Worm (Caenorhabditis elegans): ENCODE measurements around the gene unc-60.

The unc-60 gene

DNA sequence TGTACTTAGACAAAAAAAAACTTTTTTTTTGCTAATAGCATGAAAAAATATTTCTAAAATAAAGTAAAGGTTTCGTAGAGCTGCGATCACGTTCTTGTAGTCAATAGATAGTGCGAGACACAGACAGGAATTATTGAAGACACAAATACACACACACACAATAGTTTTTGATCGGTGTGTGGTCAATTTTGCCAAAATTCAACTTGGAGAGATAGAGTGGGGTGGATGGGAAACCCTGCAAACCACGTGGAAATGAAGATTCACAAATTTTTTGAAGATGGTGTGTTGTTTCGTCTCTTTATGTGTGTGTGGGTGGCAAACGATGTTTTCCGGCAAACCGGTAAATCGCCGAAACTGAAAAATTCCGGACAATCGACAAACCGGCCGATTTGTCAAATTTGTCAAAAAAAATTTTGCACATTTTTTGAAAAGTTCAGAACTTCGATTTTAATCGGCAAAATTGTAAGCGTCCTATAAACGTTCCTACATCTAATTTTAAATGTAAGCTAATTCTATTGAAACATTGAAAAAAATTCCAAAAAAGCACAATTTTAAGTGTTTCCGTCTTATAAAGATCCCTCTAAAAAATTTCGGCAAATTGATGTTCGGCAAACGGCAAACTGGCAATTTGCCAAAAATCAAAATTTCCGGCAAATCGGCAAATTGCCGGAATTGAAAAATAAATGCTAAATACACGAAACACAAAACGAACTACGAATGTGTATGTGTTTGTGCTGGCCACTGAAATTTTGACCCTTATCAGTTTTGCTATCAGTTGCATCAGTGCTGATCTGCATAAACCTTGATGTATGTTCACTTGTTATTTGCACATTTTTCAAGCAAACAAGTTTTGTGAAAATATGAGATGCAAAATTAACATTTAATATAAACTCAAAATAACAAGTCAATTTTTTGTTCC is 42.1 kb upstream of the unc-60 start:
- TF ChIP-seq ceh-6 (GFP tag; optimal IDR thresholded peaks at IDR 0.05) (no peak), elt-2 (tag; optimal IDR thresholded peaks at IDR 0.05) (peak; percentile 75)

DNA sequence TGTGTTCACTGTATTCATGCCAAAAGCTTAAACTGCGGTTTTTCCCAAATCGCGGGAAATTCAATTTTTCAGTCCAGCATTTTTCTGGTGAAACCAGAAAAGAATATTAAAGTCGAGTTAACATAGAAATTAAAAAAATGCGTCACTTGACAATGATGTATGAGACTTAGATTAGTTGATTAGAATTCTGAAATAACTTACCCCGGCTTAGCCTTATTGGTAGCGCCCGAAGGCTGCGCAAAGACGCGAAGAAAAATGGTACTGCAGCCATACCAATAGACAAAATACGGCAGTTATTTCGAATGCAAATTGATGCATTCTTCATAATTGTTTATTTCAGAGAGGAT is 41.5 kb upstream of the unc-60 start:
- TF ChIP-seq lin-11 (tag; optimal IDR thresholded peaks at IDR 0.05): no peak
- TF ChIP-seq dve-1 (tag; optimal IDR thresholded peaks at IDR 0.05): no peak
- no peak for TF ChIP-seq nhr-232 (tag; optimal IDR thresholded peaks at IDR 0.05)
- TF ChIP-seq gmeb-2 (tag; optimal IDR thresholded peaks at IDR 0.05): no peak
- no peak for TF ChIP-seq pha-4 (tag; optimal IDR thresholded peaks at IDR 0.05)
- TF ChIP-seq che-1 (tag; optimal IDR thresholded peaks at IDR 0.05): no peak
- TF ChIP-seq pax-1 (tag; optimal IDR thresholded peaks at IDR 0.05): no peak
- TF ChIP-seq nhr-11 (tag; optimal IDR thresholded peaks at IDR 0.05): no peak
- no peak for TF ChIP-seq K02D7.2 (tag; optimal IDR thresholded peaks at IDR 0.05)
- TF ChIP-seq odd-2 (tag; optimal IDR thresholded peaks at IDR 0.05): no peak
- TF ChIP-seq ceh-14 (tag; optimal IDR thresholded peaks at IDR 0.05): no peak
- no peak for TF ChIP-seq K09A11.1 (tag; optimal IDR thresholded peaks at IDR 0.05; ENCODE audit: insufficient read depth)
- TF ChIP-seq mec-3 (tag; optimal IDR thresholded peaks at IDR 0.05; ENCODE audit: borderline replicate concordance): no peak
- TF ChIP-seq npax-4 (tag; optimal IDR thresholded peaks at IDR 0.05): no peak
- TF ChIP-seq pag-3 (tag; optimal IDR thresholded peaks at IDR 0.05; ENCODE audit: borderline replicate concordance): no peak
- TF ChIP-seq pat-9 (tag; optimal IDR thresholded peaks at IDR 0.05): no peak
- TF ChIP-seq fkh-10 (GFP tag; optimal IDR thresholded peaks at IDR 0.05): no peak

DNA sequence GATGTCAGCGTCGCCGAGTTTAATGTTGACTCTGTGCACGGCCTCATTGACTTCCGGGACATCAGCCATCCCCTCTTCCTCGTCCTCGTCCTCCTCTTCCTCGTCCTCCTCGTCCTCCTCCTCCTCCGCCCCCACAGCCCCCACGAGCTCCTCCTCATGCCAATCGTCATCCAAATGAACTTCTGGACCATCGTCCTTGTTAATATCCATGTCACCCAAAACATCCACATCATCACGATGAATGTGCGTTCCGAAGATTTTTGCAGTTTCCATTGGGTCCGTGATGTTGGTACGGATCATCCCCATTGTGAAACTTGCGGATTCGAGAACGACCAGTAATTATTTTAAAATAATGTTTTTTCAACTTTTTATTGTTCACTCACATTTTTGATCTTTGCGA is 40.5 kb upstream of the unc-60 start:
- TF ChIP-seq nhr-232 (tag; optimal IDR thresholded peaks at IDR 0.05) (no peak), ceh-2 (tag; optimal IDR thresholded peaks at IDR 0.05) (no peak), che-1 (tag; optimal IDR thresholded peaks at IDR 0.05) (no peak), elt-4 (tag; optimal IDR thresholded peaks at IDR 0.05) (no peak), unc-3 (GFP tag; conservative IDR thresholded peaks at IDR 0.05) (no peak), unc-3 (tag; optimal IDR thresholded peaks at IDR 0.05) (no peak)

DNA sequence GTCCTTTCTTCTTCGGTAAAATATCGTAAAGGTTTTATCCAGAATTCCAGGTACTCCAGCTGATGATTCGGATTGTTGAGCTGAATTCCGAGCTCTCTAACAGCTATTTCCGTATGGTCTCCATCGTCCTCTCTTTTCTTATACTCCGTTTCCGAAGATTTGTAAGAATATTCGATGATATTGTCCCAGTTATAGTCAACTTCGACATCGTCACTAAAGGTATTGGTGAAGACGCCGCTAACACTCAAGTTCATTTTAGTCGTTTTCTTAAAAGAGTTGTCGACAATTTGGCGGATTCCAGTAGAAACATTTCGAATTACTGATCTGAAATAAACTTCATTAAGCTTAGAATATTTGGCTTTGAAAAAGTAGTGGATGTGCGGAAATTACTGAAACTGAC is 39.8 kb upstream of the unc-60 start:
- TF ChIP-seq ceh-6 (GFP tag; optimal IDR thresholded peaks at IDR 0.05): no peak
- TF ChIP-seq ceh-34 (tag; optimal IDR thresholded peaks at IDR 0.05): no peak
- TF ChIP-seq fax-1 (tag; optimal IDR thresholded peaks at IDR 0.05): no peak
- TF ChIP-seq pat-9 (tag; optimal IDR thresholded peaks at IDR 0.05): no peak
- TF ChIP-seq lim-6 (tag; optimal IDR thresholded peaks at IDR 0.05): no peak
- no peak for TF ChIP-seq K02D7.2 (tag; optimal IDR thresholded peaks at IDR 0.05)
- no peak for TF ChIP-seq ceh-14 (tag; optimal IDR thresholded peaks at IDR 0.05)
- no peak for TF ChIP-seq sox-4 (tag; optimal IDR thresholded peaks at IDR 0.05)
- no peak for TF ChIP-seq pha-2 (tag; optimal IDR thresholded peaks at IDR 0.05)
- no peak for TF ChIP-seq gmeb-2 (tag; optimal IDR thresholded peaks at IDR 0.05)
- TF ChIP-seq pag-3 (tag; optimal IDR thresholded peaks at IDR 0.05; ENCODE audit: borderline replicate concordance): no peak
- TF ChIP-seq ttx-3 (tag; optimal IDR thresholded peaks at IDR 0.05): no peak
- TF ChIP-seq unc-42 (tag; optimal IDR thresholded peaks at IDR 0.05): no peak
- TF ChIP-seq Y22D7AL.16 (tag; optimal IDR thresholded peaks at IDR 0.05): no peak
- TF ChIP-seq ceh-31 (tag; optimal IDR thresholded peaks at IDR 0.05): no peak
- TF ChIP-seq ceh-24 (tag; optimal IDR thresholded peaks at IDR 0.05): no peak
- TF ChIP-seq odd-2 (tag; optimal IDR thresholded peaks at IDR 0.05): no peak
- TF ChIP-seq hlh-13 (GFP tag; optimal IDR thresholded peaks at IDR 0.05): no peak
